Worm (Caenorhabditis elegans): Measurements from ENCODE around the gene str-226.

Gene str-226

DNA sequence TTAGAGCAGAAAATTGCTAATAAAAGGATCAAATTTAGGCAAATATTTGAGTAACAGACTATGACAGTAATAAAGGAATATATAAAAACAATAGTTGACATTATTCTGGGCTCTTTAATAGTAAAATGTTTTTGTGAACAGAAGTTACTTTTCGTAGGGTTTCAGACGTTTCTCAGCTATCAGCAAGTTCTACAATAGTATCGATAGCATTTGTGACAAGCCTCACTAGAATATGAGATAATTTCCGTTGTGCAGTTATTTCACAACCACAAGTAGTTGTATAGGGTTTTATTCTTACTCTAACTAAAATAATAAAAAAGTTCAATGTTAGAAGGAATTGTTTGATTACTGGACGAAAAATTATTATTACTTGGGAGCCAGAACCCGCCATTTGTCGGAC, 34.0 kb downstream of the str-226 start, which contains the start of gene srbc-68:
Gene srbc-68 (minus strand): TSS at position 101 of the 400 bp plus-strand sequence.
- no peak for TF ChIP-seq nfya-1 (tag; optimal IDR thresholded peaks at IDR 0.05)
- no peak for TF ChIP-seq che-1 (tag; optimal IDR thresholded peaks at IDR 0.05)
- TF ChIP-seq madf-2 (tag; optimal IDR thresholded peaks at IDR 0.05): no peak
- TF ChIP-seq unc-3 (GFP tag; conservative IDR thresholded peaks at IDR 0.05): no peak
- TF ChIP-seq unc-3 (tag; optimal IDR thresholded peaks at IDR 0.05): no peak
- TF ChIP-seq pha-4 (tag; optimal IDR thresholded peaks at IDR 0.05): no peak
- no peak for TF ChIP-seq F13H6.1 (tag; optimal IDR thresholded peaks at IDR 0.05)
- TF ChIP-seq ttx-3 (tag; optimal IDR thresholded peaks at IDR 0.05): no peak
- no peak for TF ChIP-seq ztf-16 (tag; optimal IDR thresholded peaks at IDR 0.05)
- TF ChIP-seq ahr-1 (tag; optimal IDR thresholded peaks at IDR 0.05): no peak
- TF ChIP-seq mec-3 (tag; optimal IDR thresholded peaks at IDR 0.05; ENCODE audit: borderline replicate concordance): no peak
- TF ChIP-seq ceh-2 (tag; optimal IDR thresholded peaks at IDR 0.05): no peak
- no peak for TF ChIP-seq ceh-24 (tag; optimal IDR thresholded peaks at IDR 0.05)
- TF ChIP-seq nhr-11 (tag; optimal IDR thresholded peaks at IDR 0.05): no peak
- no peak for TF ChIP-seq ceh-31 (tag; optimal IDR thresholded peaks at IDR 0.05)
- TF ChIP-seq lin-11 (tag; optimal IDR thresholded peaks at IDR 0.05): no peak
- TF ChIP-seq unc-55 (GFP tag; optimal IDR thresholded peaks at IDR 0.05): no peak
- no peak for TF ChIP-seq lim-6 (tag; optimal IDR thresholded peaks at IDR 0.05)
- TF ChIP-seq ama-1 (optimal IDR thresholded peaks at IDR 0.05): no peak
- TF ChIP-seq zip-5 (tag; optimal IDR thresholded peaks at IDR 0.05): no peak
- TF ChIP-seq sox-2 (GFP tag; IDR thresholded peaks at IDR 0.05): no peak

DNA sequence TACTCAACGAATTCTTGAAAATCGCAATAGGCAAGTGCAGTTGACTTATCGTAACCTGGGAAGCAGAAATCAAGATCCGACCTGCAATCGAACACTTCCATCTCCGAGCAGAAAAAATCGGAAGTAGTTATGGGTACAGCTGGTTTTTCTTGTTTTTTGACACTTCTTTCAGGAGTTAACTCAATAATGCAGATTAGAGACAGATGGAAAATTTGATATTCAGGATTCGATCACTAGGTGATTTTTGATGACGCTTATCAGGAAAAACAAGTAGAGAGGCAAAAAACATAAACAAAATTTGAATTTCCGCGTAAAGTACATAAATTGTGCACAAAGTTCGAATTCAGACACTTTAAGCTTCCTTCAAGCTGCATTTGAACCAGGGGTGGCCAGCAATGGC, 36.3 kb downstream of the str-226 start, which contains the start of gene srw-130:
Gene srw-130 (minus strand): TSS at position 101 of the 400 bp plus-strand sequence.
- TF ChIP-seq sox-4 (tag; optimal IDR thresholded peaks at IDR 0.05) (no peak), ama-1 (optimal IDR thresholded peaks at IDR 0.05) (no peak)

DNA sequence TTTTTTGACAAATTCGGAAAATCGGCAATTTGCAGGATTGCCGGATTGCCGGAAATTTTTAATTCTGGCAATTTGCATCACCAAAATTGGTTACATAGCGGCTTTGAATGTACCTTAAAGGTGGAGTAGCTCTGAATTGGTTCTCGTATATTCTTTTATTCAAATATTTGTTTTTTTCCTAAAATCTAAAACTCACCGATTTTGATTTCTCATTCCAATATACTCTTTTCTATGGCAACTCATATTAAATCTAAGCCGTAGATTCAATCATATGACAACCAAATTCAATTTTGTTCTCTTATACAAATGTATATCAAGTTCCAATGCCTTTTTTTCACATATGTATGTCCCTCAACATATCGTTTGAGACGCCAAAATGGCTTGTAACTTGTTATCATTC, 37.1 kb downstream of the str-226 start, which contains the start of gene sri-21:
Gene sri-21 (plus strand): TSS at position 301 of the 400 bp plus-strand sequence.
- TF ChIP-seq ceh-2 (tag; optimal IDR thresholded peaks at IDR 0.05): no peak
- no peak for TF ChIP-seq rnt-1 (tag; optimal IDR thresholded peaks at IDR 0.05)
- no peak for TF ChIP-seq sox-4 (tag; optimal IDR thresholded peaks at IDR 0.05)
- no peak for TF ChIP-seq madf-2 (tag; optimal IDR thresholded peaks at IDR 0.05)
- no peak for TF ChIP-seq npax-4 (tag; optimal IDR thresholded peaks at IDR 0.05)
- no peak for TF ChIP-seq fkh-6 (tag; optimal IDR thresholded peaks at IDR 0.05)
- TF ChIP-seq ahr-1 (tag; optimal IDR thresholded peaks at IDR 0.05): no peak
- no peak for TF ChIP-seq dmd-4 (tag; optimal IDR thresholded peaks at IDR 0.05; ENCODE audit: borderline replicate concordance)
- no peak for TF ChIP-seq sdc-2 (tag; optimal IDR thresholded peaks at IDR 0.05)
- TF ChIP-seq ceh-24 (tag; optimal IDR thresholded peaks at IDR 0.05): no peak
- TF ChIP-seq unc-86 (tag; optimal IDR thresholded peaks at IDR 0.05): no peak
- no peak for TF ChIP-seq hlh-15 (tag; optimal IDR thresholded peaks at IDR 0.05)
- no peak for TF ChIP-seq pha-4 (tag; optimal IDR thresholded peaks at IDR 0.05)
- no peak for TF ChIP-seq ceh-19 (GFP tag; optimal IDR thresholded peaks at IDR 0.05)
- no peak for TF ChIP-seq ama-1 (optimal IDR thresholded peaks at IDR 0.05)
- no peak for TF ChIP-seq ceh-6 (GFP tag; optimal IDR thresholded peaks at IDR 0.05)

DNA sequence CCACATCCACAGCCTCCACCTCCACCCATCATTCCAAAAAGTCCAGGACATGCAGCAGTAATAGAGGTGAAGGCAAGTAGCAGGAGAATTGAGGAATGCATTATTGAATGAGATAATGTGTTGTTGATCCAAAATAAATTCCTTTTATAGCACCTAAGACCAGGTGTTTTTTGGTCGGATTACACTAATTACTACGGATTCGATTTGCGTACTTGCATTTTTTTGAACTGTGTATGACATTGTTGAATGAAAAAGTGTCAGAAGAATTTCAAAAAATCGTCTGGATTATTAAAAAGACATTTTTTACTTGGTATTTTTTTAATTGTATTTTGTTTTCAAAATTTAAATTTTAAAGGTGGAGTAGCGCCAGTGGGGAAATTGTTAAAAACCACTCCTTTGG, 39.3 kb downstream of the str-226 start, which contains the start of gene grl-28:
Gene grl-28 (minus strand): TSS at position 101 of the 400 bp plus-strand sequence.
- no peak for TF ChIP-seq T23F11.4 (GFP tag; optimal IDR thresholded peaks at IDR 0.05)
- no peak for TF ChIP-seq pqm-1 (tag; optimal IDR thresholded peaks at IDR 0.05)
- no peak for TF ChIP-seq madf-2 (tag; optimal IDR thresholded peaks at IDR 0.05)
- no peak for TF ChIP-seq ceh-2 (tag; optimal IDR thresholded peaks at IDR 0.05)
- no peak for TF ChIP-seq che-1 (tag; optimal IDR thresholded peaks at IDR 0.05)
- TF ChIP-seq ceh-18 (tag; optimal IDR thresholded peaks at IDR 0.05): no peak
- TF ChIP-seq unc-86 (tag; optimal IDR thresholded peaks at IDR 0.05): no peak
- TF ChIP-seq ztf-16 (tag; optimal IDR thresholded peaks at IDR 0.05): no peak
- TF ChIP-seq ttx-3 (tag; optimal IDR thresholded peaks at IDR 0.05): no peak
- no peak for TF ChIP-seq K09A11.1 (tag; optimal IDR thresholded peaks at IDR 0.05; ENCODE audit: insufficient read depth)
- TF ChIP-seq unc-55 (GFP tag; optimal IDR thresholded peaks at IDR 0.05): no peak
- no peak for TF ChIP-seq nhr-11 (tag; optimal IDR thresholded peaks at IDR 0.05)
- no peak for TF ChIP-seq ceh-9 (tag; optimal IDR thresholded peaks at IDR 0.05)
- no peak for TF ChIP-seq Y22D7AL.16 (tag; optimal IDR thresholded peaks at IDR 0.05)
- TF ChIP-seq ama-1 (optimal IDR thresholded peaks at IDR 0.05): no peak
- no peak for TF ChIP-seq mec-3 (tag; optimal IDR thresholded peaks at IDR 0.05; ENCODE audit: borderline replicate concordance)
- no peak for TF ChIP-seq hlh-15 (tag; optimal IDR thresholded peaks at IDR 0.05)
- TF ChIP-seq C38D4.7 (GFP tag; optimal IDR thresholded peaks at IDR 0.05): no peak
- no peak for TF ChIP-seq eyg-1 (tag; optimal IDR thresholded peaks at IDR 0.05)

Measured in whole organism, late embryonic.